Worm (Caenorhabditis elegans) whole organism, young adult: ENCODE results near the gene T13F3.8.
A peak's percentile ranks its signal among the peaks of the same experiment; 100 is the strongest.

Source experiments
- C06A6.2 ChIP-seq: fragments of 200-800 bp; sonication (Bioruptor generic); conservative IDR thresholded peaks from 2 replicates; pipeline ENCODE4 v1.3.6; 2022; ENCODE audit warnings: missing genetic modification characterization, missing compliant biosample characterization
- F23B12.7 ChIP-seq: sonication (generic microtip); optimal IDR thresholded peaks from 2 replicates; lab custom pipeline; 2017; ENCODE audit warnings: missing genetic modification characterization, mild to moderate bottlenecking, missing compliant biosample characterization, antibody characterized with exemption, moderate library complexity; ENCODE audit not compliant: insufficient read depth
- F49E8.2 ChIP-seq: sonication (generic microtip); optimal IDR thresholded peaks from 3 replicates; lab custom pipeline; 2017; ENCODE audit warnings: missing genetic modification characterization, mild to moderate bottlenecking, missing compliant biosample characterization, antibody characterized with exemption, moderate library complexity; ENCODE audit not compliant: insufficient read depth
- F57C9.4 ChIP-seq: sonication (generic microtip); optimal IDR thresholded peaks from 2 replicates; lab custom pipeline; 2017; ENCODE audit warnings: mild to moderate bottlenecking, missing genetic modification characterization, missing compliant biosample characterization
- K12H6.12 ChIP-seq: fragments of 200-800 bp; sonication (Bioruptor generic); optimal IDR thresholded peaks from 2 replicates; lab custom pipeline; 2018; ENCODE audit warnings: mild to moderate bottlenecking, missing genetic modification characterization, missing compliant biosample characterization
- T26A5.8 ChIP-seq: sonication (generic microtip); optimal IDR thresholded peaks from 2 replicates; lab custom pipeline; 2016; ENCODE audit warnings: missing genetic modification characterization, missing compliant biosample characterization
- atf-7 ChIP-seq: sonication (generic microtip); optimal IDR thresholded peaks from 2 replicates; lab custom pipeline; 2017; ENCODE audit warnings: mild to moderate bottlenecking, missing genetic modification characterization, missing compliant biosample characterization
- attf-5 ChIP-seq: fragments of 200-800 bp; sonication (Bioruptor generic); optimal IDR thresholded peaks from 2 replicates; lab custom pipeline; 2018; ENCODE audit warnings: mild to moderate bottlenecking, missing genetic modification characterization, missing compliant biosample characterization
- ccch-3 ChIP-seq: fragments of 200-800 bp; sonication (Bioruptor generic); optimal IDR thresholded peaks from 2 replicates; lab custom pipeline; 2018; ENCODE audit warnings: mild to moderate bottlenecking, missing genetic modification characterization, missing compliant biosample characterization
- cebp-1 ChIP-seq, 2 experiments: fragments of 200-800 bp in 1 of 2; sonication (Bioruptor generic) in 1 of 2; sonication (generic microtip) in 1 of 2; IDR thresholded peaks in 1 of 2; optimal IDR thresholded peaks in 1 of 2; 2 replicates each; pipeline versions ENCODE4 v1.3.6 to Lab custom; 2017 to 2022; ENCODE audit warnings: missing compliant biosample characterization in 2 of 2, missing genetic modification characterization in 2 of 2, mild to moderate bottlenecking in 1 of 2, missing genetic modification reagents in 1 of 2, moderate library complexity in 1 of 2
- ceh-100 ChIP-seq: fragments of 200-800 bp; sonication (Bioruptor generic); IDR thresholded peaks from 2 replicates; pipeline ENCODE4 v1.3.6; 2022; ENCODE audit warnings: missing genetic modification reagents, missing genetic modification characterization, missing compliant biosample characterization
- ceh-58 ChIP-seq: fragments of 200-800 bp; sonication (Bioruptor generic); IDR thresholded peaks from 2 replicates; pipeline ENCODE4 v1.3.6; 2022; ENCODE audit warnings: missing genetic modification characterization, missing compliant biosample characterization
- chd-7 ChIP-seq: sonication (generic microtip); optimal IDR thresholded peaks from 2 replicates; lab custom pipeline; 2016; ENCODE audit warnings: mild to moderate bottlenecking, missing genetic modification characterization, moderate library complexity, missing compliant biosample characterization
- dpl-1 ChIP-seq: fragments of 150-350 bp; optimal IDR thresholded peaks from 2 replicates; lab custom pipeline; 2014; ENCODE audit warnings: missing biosample characterization, missing genetic modification reagents, missing genetic modification characterization
- efl-1 ChIP-seq: fragments of 150-350 bp; optimal IDR thresholded peaks from 2 replicates; lab custom pipeline; 2014; ENCODE audit warnings: missing biosample characterization, missing genetic modification reagents, missing genetic modification characterization
- gei-17 ChIP-seq: fragments of 200-800 bp; sonication (Bioruptor generic); optimal IDR thresholded peaks from 2 replicates; lab custom pipeline; 2018; ENCODE audit warnings: mild to moderate bottlenecking, missing genetic modification characterization, missing compliant biosample characterization
- hlh-26 ChIP-seq: fragments of 200-800 bp; sonication (Bioruptor generic); conservative IDR thresholded peaks from 2 replicates; pipeline ENCODE4 v1.3.6; 2022; ENCODE audit warnings: missing genetic modification reagents, missing genetic modification characterization, missing compliant biosample characterization
- hrde-1 ChIP-seq: sonication (generic microtip); optimal IDR thresholded peaks from 2 replicates; lab custom pipeline; 2016; ENCODE audit warnings: missing genetic modification characterization, mild to moderate bottlenecking, missing compliant biosample characterization, moderate library complexity, missing genotype, missing genetic modification reagents, borderline replicate concordance
- lin-35 ChIP-seq, 3 experiments: fragments of 150-350 bp in 2 of 3; sonication (generic microtip) in 1 of 3; optimal IDR thresholded peaks; 2 replicates each; lab custom pipeline; 2014 to 2018; ENCODE audit warnings: missing biosample characterization in 3 of 3, missing genetic modification characterization in 3 of 3, missing genetic modification reagents in 3 of 3
- lir-1 ChIP-seq: fragments of 200-800 bp; sonication (Bioruptor generic); conservative IDR thresholded peaks from 2 replicates; pipeline ENCODE4 v1.3.6; 2022; ENCODE audit warnings: missing genetic modification reagents, missing genetic modification characterization, missing compliant biosample characterization
- lsy-27 ChIP-seq: sonication (generic microtip); optimal IDR thresholded peaks from 2 replicates; lab custom pipeline; 2017; ENCODE audit warnings: missing genetic modification characterization, mild to moderate bottlenecking, missing compliant biosample characterization, antibody characterized with exemption, missing genotype, borderline replicate concordance; ENCODE audit not compliant: insufficient read depth
- madf-10 ChIP-seq: sonication (generic microtip); optimal IDR thresholded peaks from 2 replicates; lab custom pipeline; 2016; ENCODE audit warnings: mild to moderate bottlenecking, missing genetic modification characterization, missing compliant biosample characterization
- nfya-1 ChIP-seq: sonication (generic microtip); optimal IDR thresholded peaks from 2 replicates; lab custom pipeline; 2017; ENCODE audit warnings: antibody characterized with exemption, missing compliant biosample characterization, missing genetic modification characterization, borderline replicate concordance; ENCODE audit not compliant: insufficient read depth
- nfyb-1 ChIP-seq: fragments of 200-800 bp; sonication (Bioruptor generic); IDR thresholded peaks from 2 replicates; pipeline ENCODE4 v1.3.6; 2022; ENCODE audit warnings: missing genetic modification reagents, missing genetic modification characterization, missing compliant biosample characterization
- nhr-80 ChIP-seq: sonication (generic microtip); optimal IDR thresholded peaks from 2 replicates; lab custom pipeline; 2016; ENCODE audit warnings: missing genetic modification characterization, missing compliant biosample characterization
- pha-4 ChIP-seq: fragments of 150-350 bp; sonication (generic microtip); optimal IDR thresholded peaks from 2 replicates; lab custom pipeline; 2014; ENCODE audit warnings: missing biosample characterization, missing genetic modification reagents, missing genetic modification characterization
- rcor-1 ChIP-seq: fragments of 200-800 bp; sonication (Bioruptor generic); IDR thresholded peaks from 2 replicates; pipeline ENCODE4 v1.3.6; 2022; ENCODE audit warnings: missing genetic modification reagents, missing genetic modification characterization, missing compliant biosample characterization
- rec-8 ChIP-seq, 2 experiments: sonication (generic microtip); optimal IDR thresholded peaks; 2 replicates each; lab custom pipeline; 2016; ENCODE audit warnings: mild to moderate bottlenecking in 2 of 2, missing genetic modification characterization in 2 of 2, missing genetic modification reagents in 2 of 2, missing genotype in 2 of 2, missing biosample characterization in 1 of 2, missing compliant biosample characterization in 1 of 2, moderate library complexity in 1 of 2
- repo-1 ChIP-seq: sonication (generic microtip); optimal IDR thresholded peaks from 2 replicates; lab custom pipeline; 2017; ENCODE audit warnings: mild to moderate bottlenecking, missing genetic modification characterization, missing compliant biosample characterization
- snpc-1.3 ChIP-seq: sonication (generic microtip); optimal IDR thresholded peaks from 2 replicates; lab custom pipeline; 2017; ENCODE audit warnings: missing genetic modification characterization, mild to moderate bottlenecking, missing compliant biosample characterization, antibody characterized with exemption, moderate library complexity, missing genotype, missing genetic modification reagents; ENCODE audit not compliant: insufficient read depth
- tlf-1 ChIP-seq: fragments of 200-800 bp; sonication (Bioruptor generic); optimal IDR thresholded peaks from 2 replicates; lab custom pipeline; 2018; ENCODE audit warnings: mild to moderate bottlenecking, missing genetic modification characterization, missing compliant biosample characterization
- ztf-25 ChIP-seq: fragments of 200-800 bp; sonication (Bioruptor generic); IDR thresholded peaks from 2 replicates; pipeline ENCODE4 v1.3.6; 2022; ENCODE audit warnings: missing genetic modification reagents, missing genetic modification characterization, missing compliant biosample characterization
- ztf-28 ChIP-seq: fragments of 200-800 bp; sonication (Bioruptor generic); IDR thresholded peaks from 2 replicates; pipeline ENCODE4 v1.3.6; 2022; ENCODE audit warnings: missing genetic modification reagents, missing genetic modification characterization, missing compliant biosample characterization

Gene T13F3.8

ce11 chrV:16232180-16232579 lies 37.4 kb upstream of the T13F3.8 start, which contains the start of gene gst-22:
Gene gst-22 (minus strand): TSS chrV:16232282.
- TF ChIP-seq nfya-1 (tag; lab: Kevin White, UChicago) (no peak), attf-5 (GFP tag; lab: Kevin White, UChicago) (no peak), nhr-80 (tag; lab: Kevin White, UChicago) (peak; percentile 51)

ce11 chrV:16233624-16234023 lies 36.0 kb upstream of the T13F3.8 start, which contains the start of gene clec-233:
Gene clec-233 (plus strand): TSS chrV:16233924.
- no peak for TF ChIP-seq ztf-28 (GFP tag; lab: Robert Waterston, UW)
- TF ChIP-seq dpl-1 (GFP tag; lab: Kevin White, UChicago), result no peak
- TF ChIP-seq ztf-25 (GFP tag; lab: Robert Waterston, UW), result no peak
- no peak for TF ChIP-seq lsy-27 (tag; lab: Kevin White, UChicago)
- TF ChIP-seq pha-4 (tag; lab: Kevin White, UChicago), result no peak
- TF ChIP-seq K12H6.12 (tag; lab: Kevin White, UChicago), result no peak
- TF ChIP-seq repo-1 (tag; lab: Kevin White, UChicago), result no peak
- no peak for TF ChIP-seq hlh-26 (GFP tag; lab: Robert Waterston, UW)
- TF ChIP-seq ceh-58, result no peak
- no peak for TF ChIP-seq gei-17 (GFP tag; lab: Kevin White, UChicago)
- TF ChIP-seq F23B12.7 (tag; lab: Kevin White, UChicago), result no peak
- no peak for TF ChIP-seq lir-1 (GFP tag; lab: Robert Waterston, UW)
- no peak for TF ChIP-seq tlf-1 (GFP tag; lab: Kevin White, UChicago)
- TF ChIP-seq atf-7 (tag; lab: Kevin White, UChicago), result no peak
- no peak for TF ChIP-seq C06A6.2 (GFP tag; lab: Robert Waterston, UW)
- no peak for TF ChIP-seq rcor-1 (GFP tag; lab: Robert Waterston, UW)
- TF ChIP-seq F57C9.4 (tag; lab: Kevin White, UChicago), result no peak
- no peak for TF ChIP-seq efl-1
- TF ChIP-seq madf-10 (tag; lab: Kevin White, UChicago), result no peak
- TF ChIP-seq T26A5.8 (tag; lab: Kevin White, UChicago), result no peak

- no peak for TF ChIP-seq ccch-3
- TF ChIP-seq cebp-1 (GFP tag; IDR thresholded peaks at IDR 0.05; lab: Robert Waterston, UW), result no peak
- no peak for TF ChIP-seq cebp-1 (tag; optimal IDR thresholded peaks at IDR 0.05; lab: Kevin White, UChicago)
- no peak for TF ChIP-seq snpc-1.3 (tag; lab: Kevin White, UChicago)
- TF ChIP-seq C06A6.2 (GFP tag; lab: Robert Waterston, UW), result no peak
- TF ChIP-seq ceh-100 (GFP tag; lab: Robert Waterston, UW), result no peak
- no peak for TF ChIP-seq hrde-1
- no peak for TF ChIP-seq K12H6.12 (tag; lab: Kevin White, UChicago)
- TF ChIP-seq nfyb-1, result no peak
- no peak for TF ChIP-seq ztf-28 (GFP tag; lab: Robert Waterston, UW)
- no peak for TF ChIP-seq lin-35 (GFP tag; optimal IDR thresholded peaks at IDR 0.05; lab: Kevin White, UChicago)
- TF ChIP-seq T26A5.8 (tag; lab: Kevin White, UChicago), result no peak
- TF ChIP-seq rec-8 (tag; optimal IDR thresholded peaks at IDR 0.05; lab: Kevin White, UChicago), result no peak
- TF ChIP-seq F49E8.2, result no peak
- no peak for TF ChIP-seq gei-17 (GFP tag; lab: Kevin White, UChicago)
- no peak for TF ChIP-seq atf-7 (tag; lab: Kevin White, UChicago)
- TF ChIP-seq chd-7, result no peak
Measured at ce11 chrV:16235135-16235534, 34.5 kb upstream of the T13F3.8 start, which contains the start of gene F21H7.3. Gene F21H7.3 (minus strand): TSS chrV:16235235.
